Worm (Caenorhabditis elegans): ENCODE measurements around the gene K02C4.3.

The K02C4.3 gene

DNA sequence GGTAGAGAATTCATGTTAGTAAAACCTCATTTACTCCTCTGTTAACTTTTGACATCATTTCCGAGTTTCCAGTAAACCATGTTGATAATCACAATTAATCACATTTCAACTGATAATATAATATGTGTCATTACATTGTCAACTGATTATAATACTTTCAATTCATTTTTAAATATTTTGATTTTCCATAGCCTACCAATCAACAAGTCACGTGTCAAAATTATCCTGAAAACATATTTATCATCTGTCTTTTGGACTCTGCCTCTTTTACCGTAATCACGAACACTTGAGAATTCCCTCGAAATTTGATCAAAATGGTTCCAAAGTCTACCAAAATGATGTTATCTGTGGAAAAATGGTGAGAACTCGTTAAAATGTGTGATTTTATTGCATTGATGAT, 12.6 kb downstream of the K02C4.3 start:
- TF ChIP-seq ceh-39 (tag; optimal IDR thresholded peaks at IDR 0.05) (no peak), ceh-43 (GFP tag; optimal IDR thresholded peaks at IDR 0.05) (no peak), nhr-237 (tag; optimal IDR thresholded peaks at IDR 0.05) (no peak), bed-3 (GFP tag; optimal IDR thresholded peaks at IDR 0.05) (no peak)

DNA sequence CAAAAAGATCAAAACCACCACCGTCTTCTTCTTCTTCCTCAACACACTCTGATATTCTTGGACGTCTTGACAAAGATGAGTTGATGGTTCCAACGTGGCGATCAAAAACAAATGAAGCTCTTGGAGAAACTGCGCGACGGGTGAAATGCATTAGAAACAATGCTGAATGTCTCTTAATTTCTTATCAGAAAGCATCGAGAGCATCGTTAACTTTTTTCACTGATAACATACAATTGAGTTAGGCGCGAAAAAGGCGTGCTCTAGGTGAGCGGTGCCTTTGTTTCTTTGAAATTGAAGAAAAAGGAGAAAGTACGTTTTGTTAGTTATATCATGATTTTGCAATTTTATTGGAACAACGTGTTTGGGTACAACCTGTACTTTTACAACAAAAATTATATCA, 13.4 kb downstream of the K02C4.3 start, which contains the start of gene gpcp-2:
TSS of gene gpcp-2 (minus strand) at position 153 of the 400 bp plus-strand sequence.
- no peak for TF ChIP-seq snpc-4 (tag; optimal IDR thresholded peaks at IDR 0.05)
- no peak for TF ChIP-seq lsy-2 (tag; optimal IDR thresholded peaks at IDR 0.05)
- no peak for TF ChIP-seq lin-13 (tag; optimal IDR thresholded peaks at IDR 0.05)
- TF ChIP-seq blmp-1 (tag; optimal IDR thresholded peaks at IDR 0.05), result no peak
- TF ChIP-seq nhr-237 (tag; optimal IDR thresholded peaks at IDR 0.05), result no peak
- no peak for TF ChIP-seq M03D4.4 (tag; optimal IDR thresholded peaks at IDR 0.05)
- no peak for TF ChIP-seq drap-1 (GFP tag; optimal IDR thresholded peaks at IDR 0.05)
- TF ChIP-seq nhr-2 (tag; optimal IDR thresholded peaks at IDR 0.05), result no peak

DNA sequence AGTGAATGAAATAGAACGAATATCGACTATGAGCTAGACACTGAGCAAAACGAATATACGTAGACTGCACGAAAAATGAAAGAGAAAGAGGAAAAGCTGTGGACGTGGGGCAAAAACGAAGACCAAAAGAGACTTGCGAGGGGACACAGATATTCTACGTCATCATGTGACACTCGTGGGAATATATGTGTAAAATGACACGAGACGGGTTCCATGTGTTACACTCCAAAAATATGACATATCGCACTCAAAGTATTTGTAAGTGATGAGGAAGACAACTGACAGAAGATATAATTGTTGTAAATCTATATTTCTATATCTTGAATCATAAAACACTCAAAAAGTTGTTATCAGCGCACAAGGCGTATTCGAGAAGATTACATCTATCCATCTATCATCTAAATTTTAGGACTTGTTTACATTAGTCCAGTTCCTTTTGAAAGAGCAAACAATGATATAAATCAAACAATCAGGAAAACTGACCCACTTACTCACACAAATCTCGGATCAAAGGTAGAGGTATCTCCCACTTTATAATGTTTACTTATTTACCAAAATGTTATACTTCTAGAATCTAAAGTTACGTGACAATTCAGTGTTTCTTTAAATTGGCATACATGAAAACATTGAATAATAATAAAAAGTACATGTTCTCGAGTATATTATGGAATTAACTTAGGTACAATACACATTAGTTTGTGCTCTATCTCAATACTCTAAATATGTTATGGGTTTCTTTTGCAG, 14.7 kb downstream of the K02C4.3 start:
- TF ChIP-seq unc-120 (tag; optimal IDR thresholded peaks at IDR 0.05; ENCODE audit: poor library complexity, severe bottlenecking) (peak; percentile 60), nhr-12 (tag; optimal IDR thresholded peaks at IDR 0.05) (no peak), ces-1 (GFP tag; optimal IDR thresholded peaks at IDR 0.05) (peak; percentile 31), hlh-1 (tag; optimal IDR thresholded peaks at IDR 0.05) (peak; percentile 50), unc-62 (GFP tag; optimal IDR thresholded peaks at IDR 0.05) (peak; percentile 84), lin-13 (tag; optimal IDR thresholded peaks at IDR 0.05) (no peak)

DNA sequence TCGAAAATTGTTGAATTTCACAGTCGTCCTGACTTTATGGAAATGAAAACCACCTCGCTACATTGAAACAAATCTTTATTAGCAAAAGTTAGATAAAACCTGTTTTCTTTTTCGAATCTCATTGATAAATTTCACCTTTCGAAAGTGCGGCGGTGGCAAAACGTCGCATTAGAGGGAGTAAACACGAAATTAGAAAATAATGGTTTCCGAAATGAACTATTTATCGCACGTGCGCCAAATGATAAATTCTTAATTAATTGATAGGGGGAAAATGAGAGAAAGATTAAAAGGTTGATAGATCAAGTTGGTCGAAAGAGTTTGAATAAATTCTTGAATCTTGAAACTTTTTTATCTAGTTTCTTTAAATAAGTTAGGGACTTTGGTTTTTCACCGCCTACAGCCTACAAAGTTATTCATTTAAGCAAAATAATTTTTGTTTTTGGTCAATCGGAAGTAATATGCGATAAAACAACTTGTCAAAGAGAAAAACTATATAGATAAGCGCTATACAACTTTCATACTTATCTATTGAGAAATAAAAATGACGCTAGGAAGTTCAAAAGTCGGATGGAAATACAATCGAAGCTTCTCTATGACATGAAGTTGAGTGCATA, 15.5 kb downstream of the K02C4.3 start:
- no peak for TF ChIP-seq sptf-1 (tag; optimal IDR thresholded peaks at IDR 0.05)

DNA sequence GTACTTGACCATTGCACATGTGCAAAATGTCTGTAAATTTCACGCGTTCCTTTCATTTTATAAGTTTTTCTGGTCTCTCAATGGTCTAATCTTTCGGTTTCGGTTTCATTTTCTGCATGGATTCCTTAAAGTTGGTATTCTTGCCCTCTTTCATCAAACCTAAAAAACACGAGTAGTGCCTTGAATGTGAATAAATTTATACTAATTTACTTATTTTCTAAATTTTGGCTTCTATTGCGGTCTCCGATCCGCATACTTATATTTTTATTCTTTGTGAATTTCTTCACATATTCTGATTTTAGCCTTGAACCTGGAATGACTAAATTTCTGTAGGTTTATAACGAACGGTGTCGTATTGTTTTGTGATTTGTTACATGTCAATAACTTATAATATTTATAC, 20.7 kb downstream of the K02C4.3 start, which contains the start of gene pdha-1:
TSS of gene pdha-1 (plus strand) at position 301 of the 400 bp plus-strand sequence.
- TF ChIP-seq nhr-2 (tag; optimal IDR thresholded peaks at IDR 0.05) (no peak), nhr-28 (tag; optimal IDR thresholded peaks at IDR 0.05) (no peak), ces-1 (GFP tag; optimal IDR thresholded peaks at IDR 0.05) (no peak), mls-2 (tag; optimal IDR thresholded peaks at IDR 0.05) (no peak), pha-4 (tag; optimal IDR thresholded peaks at IDR 0.05) (no peak), unc-39 (tag; optimal IDR thresholded peaks at IDR 0.05) (no peak), mep-1 (tag; optimal IDR thresholded peaks at IDR 0.05) (no peak), bed-3 (GFP tag; optimal IDR thresholded peaks at IDR 0.05) (no peak), nhr-237 (tag; optimal IDR thresholded peaks at IDR 0.05) (no peak), drap-1 (GFP tag; optimal IDR thresholded peaks at IDR 0.05) (no peak)

DNA sequence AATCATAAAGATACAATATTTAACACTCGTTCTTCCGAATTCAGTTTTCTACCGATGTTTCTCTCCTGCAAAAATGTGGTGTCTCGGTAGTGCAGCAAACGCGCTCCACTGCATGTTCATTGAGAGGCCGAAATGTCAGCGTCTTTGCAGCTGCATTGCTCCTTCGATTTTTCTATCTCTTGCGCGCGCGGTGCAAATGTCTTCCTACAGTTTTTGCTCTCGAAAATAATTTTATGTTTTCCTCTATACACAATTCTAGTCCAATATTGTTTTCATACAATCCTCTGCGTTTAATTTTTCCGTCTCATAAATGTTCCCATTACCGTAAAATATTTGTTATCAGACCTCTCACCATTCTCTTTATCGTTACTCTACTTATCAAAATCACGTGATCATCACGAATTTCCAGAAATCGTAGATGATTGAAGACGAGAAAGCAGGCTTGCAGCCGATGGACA, 24.3 kb downstream of the K02C4.3 start, which contains the start of gene ufd-2:
TSS of gene ufd-2 (plus strand) at position 408 of the 458 bp plus-strand sequence.
- TF ChIP-seq nhr-237 (tag; optimal IDR thresholded peaks at IDR 0.05), result peak; percentile 48
- TF ChIP-seq cnd-1 (tag; optimal IDR thresholded peaks at IDR 0.05), result peak; percentile 25
- peak; percentile 41 for TF ChIP-seq drap-1 (GFP tag; optimal IDR thresholded peaks at IDR 0.05)
- TF ChIP-seq hlh-1 (tag; optimal IDR thresholded peaks at IDR 0.05), result peak; percentile 41
- peak; percentile 73 for TF ChIP-seq pha-4 (tag; optimal IDR thresholded peaks at IDR 0.05)
- TF ChIP-seq nhr-76 (tag; optimal IDR thresholded peaks at IDR 0.05), result no peak
- peak; percentile 63 for TF ChIP-seq lsy-2 (tag; optimal IDR thresholded peaks at IDR 0.05)
- no peak for TF ChIP-seq elt-1 (tag; optimal IDR thresholded peaks at IDR 0.05; ENCODE audit: borderline replicate concordance, insufficient read depth)
- peak; percentile 76 for TF ChIP-seq mep-1 (tag; optimal IDR thresholded peaks at IDR 0.05)
- peak; percentile 43 for TF ChIP-seq ceh-39 (tag; optimal IDR thresholded peaks at IDR 0.05)
- peak; percentile 59 for TF ChIP-seq ces-1 (GFP tag; optimal IDR thresholded peaks at IDR 0.05)
- TF ChIP-seq lin-32 (GFP tag; optimal IDR thresholded peaks at IDR 0.05), result no peak
- TF ChIP-seq lin-13 (tag; optimal IDR thresholded peaks at IDR 0.05), result peak; percentile 76

Measured in whole organism, mixed stage, embryonic.